Fruit fly (Drosophila melanogaster): Measurements from ENCODE around the gene CG8534.

The CG8534 gene

dm6 chr3R:9767620-9768592 lies 44.6 kb upstream of the CG8534 start, which contains the start of gene Naa80:
Naa80 (plus strand) TSS chr3R:9767834.
- peak; percentile 63 for TF ChIP-seq nmo (GFP tag; optimal IDR thresholded peaks at IDR 0.05)
- peak; percentile 57 for TF ChIP-seq Max (GFP tag; optimal IDR thresholded peaks at IDR 0.05)
- no peak for TF ChIP-seq pfk (GFP tag; optimal IDR thresholded peaks at IDR 0.05)
- TF ChIP-seq nom (GFP tag; optimal IDR thresholded peaks at IDR 0.05): peak; percentile 71
- peak; percentile 83 for TF ChIP-seq Side (GFP tag; optimal IDR thresholded peaks at IDR 0.05)
- no peak for TF ChIP-seq CG12219 (GFP tag; optimal IDR thresholded peaks at IDR 0.05)
- peak; percentile 35; the same call in 1 of the 2 replicates for TF ChIP-seq CG14441 (GFP tag; IDR thresholded peaks at IDR 0.05)
- TF ChIP-seq trh (GFP tag; optimal IDR thresholded peaks at IDR 0.05): peak; percentile 19
- TF ChIP-seq Blimp-1 (GFP tag; optimal IDR thresholded peaks at IDR 0.05): no peak
- TF ChIP-seq ro (GFP tag; IDR thresholded peaks at IDR 0.05): no peak
- TF ChIP-seq E2f1 (GFP tag; IDR thresholded peaks at IDR 0.05): peak; percentile 58; the same call in 1 of the 2 replicates
- peak; percentile 70 for TF ChIP-seq Rx (GFP tag; IDR thresholded peaks at IDR 0.05)
- TF ChIP-seq CHES-1-like (GFP tag; optimal IDR thresholded peaks at IDR 0.05): peak; percentile 94
- TF ChIP-seq HLHmδ (GFP tag; optimal IDR thresholded peaks at IDR 0.05): peak; percentile 63
- peak; percentile 72 for TF ChIP-seq ind (GFP tag; optimal IDR thresholded peaks at IDR 0.05)
- TF ChIP-seq hth (optimal IDR thresholded peaks at IDR 0.05): no peak
- TF ChIP-seq pita (GFP tag; optimal IDR thresholded peaks at IDR 0.05): no peak
- peak; percentile 43 for TF ChIP-seq CG14710 (tag; optimal IDR thresholded peaks at IDR 0.05)
- TF ChIP-seq CG10274 (GFP tag; optimal IDR thresholded peaks at IDR 0.05): peak; percentile 12
- peak; percentile 51 for TF ChIP-seq CG3281 (GFP tag; optimal IDR thresholded peaks at IDR 0.05)
- peak; percentile 84 for TF ChIP-seq her (GFP tag; optimal IDR thresholded peaks at IDR 0.05)
- no peak for TF ChIP-seq CG9797 (GFP tag; optimal IDR thresholded peaks at IDR 0.05)
- peak; percentile 21 for TF ChIP-seq nerfin-1 (tag; optimal IDR thresholded peaks at IDR 0.05)
- no peak for TF ChIP-seq Awh (GFP tag; IDR thresholded peaks at IDR 0.05)
- peak; percentile 12 for TF ChIP-seq Ssrp (tag; optimal IDR thresholded peaks at IDR 0.05)
- TF ChIP-seq Dad (GFP tag; optimal IDR thresholded peaks at IDR 0.05): peak; percentile 69
- peak; percentile 52 for TF ChIP-seq CG13424 (tag; optimal IDR thresholded peaks at IDR 0.05)
- TF ChIP-seq ems (GFP tag; optimal IDR thresholded peaks at IDR 0.05): peak; percentile 75
- no peak for TF ChIP-seq CG5953 (GFP tag; IDR thresholded peaks at IDR 0.05)
- no peak; the same call in 1 of the 2 replicates for TF ChIP-seq gsb (GFP tag; IDR thresholded peaks at IDR 0.05)
- no peak for TF ChIP-seq Hmx (GFP tag; optimal IDR thresholded peaks at IDR 0.05)
- TF ChIP-seq ranshi (GFP tag; IDR thresholded peaks at IDR 0.05): peak; percentile 54; the same call in 1 of the 2 replicates
- TF ChIP-seq CG8290 (GFP tag; optimal IDR thresholded peaks at IDR 0.05): peak; percentile 40
- TF ChIP-seq CG8290 (tag; optimal IDR thresholded peaks at IDR 0.05): peak in 1 of 2 experiments; percentile 90
- peak; percentile 72 for TF ChIP-seq Chrac-16 (GFP tag; optimal IDR thresholded peaks at IDR 0.05)
- TF ChIP-seq Abd-B (GFP tag; optimal IDR thresholded peaks at IDR 0.05): peak; percentile 15
- TF ChIP-seq CG11560 (tag; IDR thresholded peaks at IDR 0.05): no peak
- TF ChIP-seq CG17328 (GFP tag; IDR thresholded peaks at IDR 0.05): no peak; the same call in 1 of the 2 replicates
- peak; percentile 88 for TF ChIP-seq ftz-f1 (GFP tag; optimal IDR thresholded peaks at IDR 0.05)
- TF ChIP-seq CG1233 (GFP tag; optimal IDR thresholded peaks at IDR 0.05): peak; percentile 31
- TF ChIP-seq pnt (GFP tag; optimal IDR thresholded peaks at IDR 0.05): peak; percentile 44
- TF ChIP-seq sd (tag; optimal IDR thresholded peaks at IDR 0.05): peak; percentile 52
- peak; percentile 90 for TF ChIP-seq rib (GFP tag; IDR thresholded peaks at IDR 0.05)
- TF ChIP-seq CG10654 (GFP tag; optimal IDR thresholded peaks at IDR 0.05): peak; percentile 51
- TF ChIP-seq slou (GFP tag; optimal IDR thresholded peaks at IDR 0.05): no peak
- peak; percentile 34 for TF ChIP-seq CG18764 (GFP tag; optimal IDR thresholded peaks at IDR 0.05)
- TF ChIP-seq CG8281 (tag; optimal IDR thresholded peaks at IDR 0.05): no peak
- TF ChIP-seq CG7987 (GFP tag; optimal IDR thresholded peaks at IDR 0.05): peak; percentile 66
- TF ChIP-seq E2f2 (GFP tag; IDR thresholded peaks at IDR 0.05): peak; percentile 84

Measured in whole organism, embryonic.